Fruit fly (Drosophila melanogaster): ENCODE data around the gene Tbcc.

Tbcc gene

DNA sequence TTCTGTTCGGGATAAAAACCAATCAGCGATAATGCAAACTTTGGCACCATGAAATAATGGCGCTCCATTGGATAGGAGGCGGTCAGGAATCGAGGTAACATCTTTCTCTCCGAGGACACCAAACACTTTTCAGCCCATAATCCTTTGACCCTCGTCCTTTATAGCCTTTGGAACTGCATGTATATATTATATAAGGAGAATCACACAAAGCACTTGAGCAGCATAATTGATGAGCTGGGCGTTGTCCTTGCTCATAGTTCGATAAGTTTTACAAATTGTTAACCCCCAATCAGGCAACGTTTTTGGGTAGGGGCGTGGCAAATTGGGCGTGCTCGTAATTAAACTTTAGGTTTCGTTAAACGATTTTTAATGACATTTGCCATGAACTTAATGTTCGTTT is 21.6 kb downstream of the Tbcc start, which contains the start of gene Or24a:
Gene Or24a, minus strand, starts transcription at position 101 of the 400 bp plus-strand sequence.
- no peak for TF ChIP-seq CG10348 (GFP tag; IDR thresholded peaks at IDR 0.05)
- no peak for TF ChIP-seq gl (tag; optimal IDR thresholded peaks at IDR 0.05)
- TF ChIP-seq CG17806 (tag; optimal IDR thresholded peaks at IDR 0.05): no peak
- TF ChIP-seq CG32121 (GFP tag; IDR thresholded peaks at IDR 0.05): no peak
- no peak for TF ChIP-seq CG8301 (tag; optimal IDR thresholded peaks at IDR 0.05)
- TF ChIP-seq CG14655 (GFP tag; optimal IDR thresholded peaks at IDR 0.05): no peak
- TF ChIP-seq CG8159 (tag; optimal IDR thresholded peaks at IDR 0.05): no peak
- no peak for TF ChIP-seq Pif1B (GFP tag; optimal IDR thresholded peaks at IDR 0.05)
- no peak for TF ChIP-seq Snoo (tag; optimal IDR thresholded peaks at IDR 0.05)
- no peak for TF ChIP-seq CG15710 (tag; optimal IDR thresholded peaks at IDR 0.05)
- TF ChIP-seq CG34367 (tag; optimal IDR thresholded peaks at IDR 0.05): no peak

DNA sequence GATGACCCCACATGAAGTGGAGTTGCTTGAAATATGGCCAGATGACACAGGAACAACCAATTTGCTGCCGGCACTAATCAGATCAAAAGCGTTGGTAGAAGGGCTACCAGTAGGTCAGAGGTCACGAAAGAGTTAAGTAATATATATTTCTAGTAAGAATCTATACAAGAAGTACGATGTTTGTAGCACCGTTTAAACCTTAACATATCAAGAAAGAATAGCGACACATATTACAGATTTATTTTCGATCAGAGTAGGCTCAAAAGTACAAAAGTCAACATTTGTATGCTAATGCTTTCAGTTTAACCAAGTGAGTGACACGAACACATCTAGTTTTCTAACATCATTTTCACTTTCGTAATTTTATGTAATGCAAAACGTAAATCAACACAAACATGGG is 38.6 kb downstream of the Tbcc start, which contains the start of gene CG2955:
Gene CG2955, plus strand, starts transcription at position 301 of the 400 bp plus-strand sequence.
- TF ChIP-seq CG8159 (tag; optimal IDR thresholded peaks at IDR 0.05) (no peak), EcR (GFP tag; optimal IDR thresholded peaks at IDR 0.05) (no peak), Ets98B (GFP tag; IDR thresholded peaks at IDR 0.05) (no peak), CG4496 (GFP tag; IDR thresholded peaks at IDR 0.05) (no peak), CG14655 (GFP tag; optimal IDR thresholded peaks at IDR 0.05) (no peak), rn (GFP tag; IDR thresholded peaks at IDR 0.05) (no peak), CG17806 (tag; optimal IDR thresholded peaks at IDR 0.05) (no peak), CG9948 (tag; optimal IDR thresholded peaks at IDR 0.05) (no peak), CG34367 (tag; optimal IDR thresholded peaks at IDR 0.05) (no peak), CG10348 (GFP tag; IDR thresholded peaks at IDR 0.05) (no peak), D1 (tag; optimal IDR thresholded peaks at IDR 0.05) (no peak), CG12605 (GFP tag; IDR thresholded peaks at IDR 0.05) (no peak)

DNA sequence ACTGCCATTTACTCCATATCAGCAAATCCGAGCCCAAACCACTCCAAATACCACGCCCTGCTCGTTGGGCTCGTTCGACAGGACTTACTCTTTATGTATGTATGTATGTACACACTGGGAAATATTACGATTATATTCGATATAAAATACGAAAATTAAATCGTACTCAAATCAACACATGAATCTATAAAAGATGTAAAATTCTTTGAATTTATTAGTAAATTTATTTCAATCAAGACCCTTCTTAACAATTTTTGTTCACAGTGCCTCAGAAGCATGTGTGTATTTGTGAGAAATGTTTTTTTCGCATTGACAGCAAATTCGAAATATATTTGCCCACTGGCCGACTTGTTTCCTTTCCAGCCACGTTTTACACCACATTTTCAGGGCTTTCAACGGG is 41.3 kb downstream of the Tbcc start:
- TF ChIP-seq CG8159 (tag; optimal IDR thresholded peaks at IDR 0.05): no peak
- TF ChIP-seq Pif1B (GFP tag; optimal IDR thresholded peaks at IDR 0.05): no peak
- no peak for TF ChIP-seq CG12605 (GFP tag; IDR thresholded peaks at IDR 0.05)
- no peak for TF ChIP-seq CG8301 (tag; optimal IDR thresholded peaks at IDR 0.05)
- no peak for TF ChIP-seq gl (tag; optimal IDR thresholded peaks at IDR 0.05)
- TF ChIP-seq rn (GFP tag; IDR thresholded peaks at IDR 0.05): no peak
- TF ChIP-seq CG4496 (GFP tag; IDR thresholded peaks at IDR 0.05): no peak
- TF ChIP-seq CG15710 (tag; optimal IDR thresholded peaks at IDR 0.05): no peak
- no peak for TF ChIP-seq EcR (GFP tag; optimal IDR thresholded peaks at IDR 0.05)
- TF ChIP-seq CG34367 (tag; optimal IDR thresholded peaks at IDR 0.05): no peak
